Worm (Caenorhabditis elegans) whole organism, early embryonic: ENCODE data around the gene M60.7.

ENCODE experiments used
- F13C5.2 ChIP-seq: sonication (generic microtip); optimal IDR thresholded peaks from 2 replicates; lab custom pipeline; 2017; ENCODE audit warnings: mild to moderate bottlenecking, missing genetic modification characterization, inconsistent platforms, missing compliant biosample characterization
- ama-1 ChIP-seq: fragments of 150-350 bp; optimal IDR thresholded peaks from 2 replicates; lab custom pipeline; 2014
- ets-7 ChIP-seq: sonication (generic microtip); optimal IDR thresholded peaks from 2 replicates; lab custom pipeline; 2016; ENCODE audit warnings: missing genotype, missing genetic modification characterization, missing compliant biosample characterization
- hmg-4 ChIP-seq: fragments of 200-800 bp; sonication (Bioruptor generic); optimal IDR thresholded peaks from 2 replicates; lab custom pipeline; 2018; ENCODE audit warnings: mild to moderate bottlenecking, missing genetic modification characterization, missing compliant biosample characterization
- hnd-1 ChIP-seq: sonication (generic microtip); optimal IDR thresholded peaks from 2 replicates; lab custom pipeline; 2016; ENCODE audit warnings: missing genetic modification characterization, missing compliant biosample characterization
- sea-1 ChIP-seq: fragments of 200-800 bp; sonication (Bioruptor generic); conservative IDR thresholded peaks from 2 replicates; pipeline ENCODE4 v1.3.6; 2022; ENCODE audit warnings: missing genetic modification characterization, missing compliant biosample characterization
- tbx-11 ChIP-seq: fragments of 200-800 bp; sonication (Bioruptor generic); IDR thresholded peaks from 2 replicates; pipeline ENCODE4 v1.3.6; 2022; ENCODE audit warnings: missing genetic modification characterization, missing compliant biosample characterization
- tbx-37 ChIP-seq: fragments of 200-800 bp; sonication (Bioruptor generic); conservative IDR thresholded peaks from 2 replicates; pipeline ENCODE4 v1.3.6; 2022; ENCODE audit warnings: missing genetic modification reagents, missing genetic modification characterization, missing compliant biosample characterization
- tra-4 ChIP-seq: sonication (generic microtip); optimal IDR thresholded peaks from 2 replicates; lab custom pipeline; 2017; ENCODE audit warnings: missing genetic modification characterization, missing compliant biosample characterization

DNA sequence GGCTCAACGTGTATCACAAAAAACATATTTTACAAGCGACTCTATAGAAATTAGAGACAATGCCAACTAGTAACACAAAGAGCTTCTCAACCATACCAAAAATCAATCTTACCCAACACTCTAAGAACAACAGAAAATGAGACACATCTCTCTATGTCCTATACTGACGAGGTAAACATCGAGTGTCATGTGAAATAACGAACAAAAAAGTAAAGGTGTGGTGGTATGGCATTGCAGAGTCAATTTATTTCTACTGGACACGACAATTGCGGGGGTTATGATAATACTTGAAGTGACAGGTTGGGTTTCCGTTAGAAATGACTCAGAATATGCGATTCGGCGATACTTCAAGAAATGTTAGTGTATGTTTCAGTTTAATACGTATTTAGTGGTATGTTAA lies 24.5 kb downstream of the M60.7 start:
- TF ChIP-seq ets-7 (tag; lab: Kevin White, UChicago) (no peak), hnd-1 (no peak), F13C5.2 (tag; lab: Kevin White, UChicago) (no peak), tbx-37 (no peak), ama-1 (lab: Kevin White, UChicago) (no peak), sea-1 (GFP tag; lab: Robert Waterston, UW) (no peak), tra-4 (no peak), hmg-4 (GFP tag; lab: Kevin White, UChicago) (no peak), tbx-11 (no peak)
